Fruit fly (Drosophila melanogaster) whole organism, embryonic: ENCODE measurements around the gene Zip89B.
A peak's percentile ranks its signal among the peaks of the same experiment; 100 is the strongest.

Experiments
- Atf3 ChIP-seq: fragments of 200-800 bp; sonication (Bioruptor generic); optimal IDR thresholded peaks from 3 replicates; lab custom pipeline; 2016; ENCODE audit warnings: missing biosample characterization, missing genetic modification characterization
- CG10462 ChIP-seq: fragments of 200-800 bp; sonication (Bioruptor generic); optimal IDR thresholded peaks from 2 replicates; lab custom pipeline; 2016; ENCODE audit warnings: missing biosample characterization, missing genetic modification characterization
- CG10654 ChIP-seq: fragments of 200-800 bp; sonication (Bioruptor generic); optimal IDR thresholded peaks from 2 replicates; lab custom pipeline; 2016; ENCODE audit warnings: missing biosample characterization, missing genetic modification characterization
- CG11093 ChIP-seq: fragments of 200-800 bp; sonication (Bioruptor generic); IDR thresholded peaks from 3 replicates; pipeline ENCODE4 v1.3.6; 2022; ENCODE audit warnings: missing biosample characterization, missing genetic modification characterization
- CG15479 ChIP-seq: fragments of 200-800 bp; sonication (Bioruptor generic); optimal IDR thresholded peaks from 3 replicates; lab custom pipeline; 2019; ENCODE audit warnings: missing biosample characterization, mild to moderate bottlenecking, missing genetic modification characterization, moderate library complexity
- CG16863 ChIP-seq: fragments of 200-800 bp; sonication (Bioruptor generic); optimal IDR thresholded peaks from 3 replicates; lab custom pipeline; 2016; ENCODE audit warnings: missing biosample characterization, missing genetic modification characterization
- CG1792 ChIP-seq: fragments of 200-800 bp; sonication (Bioruptor generic); optimal IDR thresholded peaks from 2 replicates; lab custom pipeline; 2016; ENCODE audit warnings: missing biosample characterization, missing genetic modification characterization
- CG2120 ChIP-seq: fragments of 200-800 bp; sonication (Bioruptor generic); optimal IDR thresholded peaks from 3 replicates; lab custom pipeline; 2016; ENCODE audit warnings: missing biosample characterization, missing genetic modification characterization
- CG30403 ChIP-seq: fragments of 200-800 bp; sonication (Bioruptor generic); optimal IDR thresholded peaks from 3 replicates; lab custom pipeline; 2016; ENCODE audit warnings: missing biosample characterization, missing genetic modification characterization
- CG30431 ChIP-seq: fragments of 200-800 bp; sonication (Bioruptor generic); optimal IDR thresholded peaks from 2 replicates; lab custom pipeline; 2017; ENCODE audit warnings: missing biosample characterization, missing genetic modification characterization
- CG3726 ChIP-seq: fragments of 200-800 bp; sonication (Bioruptor generic); IDR thresholded peaks from 3 replicates; pipeline ENCODE4, ENCODE4 v1.3.6; 2022; ENCODE audit warnings: missing biosample characterization, missing genetic modification characterization
- CG3847 ChIP-seq: fragments of 200-800 bp; sonication (Bioruptor generic); IDR thresholded peaks from 2 replicates; pipeline ENCODE4 v1.3.6; 2022; ENCODE audit warnings: missing biosample characterization, missing genetic modification characterization
- CG6254 ChIP-seq: fragments of 200-800 bp; sonication (Bioruptor generic); optimal IDR thresholded peaks from 3 replicates; lab custom pipeline; 2017; ENCODE audit warnings: mild to moderate bottlenecking, missing biosample characterization, missing genetic modification reagents, missing genetic modification characterization
- CG6272 ChIP-seq: fragments of 200-800 bp; sonication (Bioruptor generic); IDR thresholded peaks from 2 replicates; pipeline ENCODE4 v1.3.6; 2022; ENCODE audit warnings: missing biosample characterization, missing genetic modification characterization
- CG7271 ChIP-seq: fragments of 200-800 bp; sonication (Bioruptor generic); optimal IDR thresholded peaks from 2 replicates; lab custom pipeline; 2018; ENCODE audit warnings: missing biosample characterization, mild to moderate bottlenecking, missing genetic modification characterization, moderate library complexity
- CG7745 ChIP-seq: fragments of 200-800 bp; sonication (Bioruptor generic); optimal IDR thresholded peaks from 2 replicates; lab custom pipeline; 2018; ENCODE audit warnings: missing biosample characterization, mild to moderate bottlenecking, missing genetic modification characterization, moderate library complexity
- CG8290 ChIP-seq, 3 experiments: fragments of 200-800 bp; sonication (Bioruptor generic); optimal IDR thresholded peaks; 2 replicates each; lab custom pipeline; 2016 to 2019; ENCODE audit warnings: missing biosample characterization in 3 of 3, missing genetic modification characterization in 3 of 3, mild to moderate bottlenecking in 2 of 3, moderate library complexity in 1 of 3
- CG8478 ChIP-seq: fragments of >200 bp; optimal IDR thresholded peaks from 2 replicates; lab custom pipeline; 2018
- CG8765 ChIP-seq: fragments of 200-800 bp; sonication (Bioruptor generic); IDR thresholded peaks from 2 replicates; pipeline ENCODE4 v1.3.6; 2022; ENCODE audit warnings: missing biosample characterization, missing genetic modification characterization
- CHES-1-like ChIP-seq: fragments of 200-800 bp; sonication (Bioruptor generic); optimal IDR thresholded peaks from 2 replicates; lab custom pipeline; 2016; ENCODE audit warnings: missing biosample characterization, missing genetic modification characterization
- E2f1 ChIP-seq: fragments of 200-800 bp; sonication (Bioruptor generic); IDR thresholded peaks from 2 replicates; pipeline ENCODE4 v1.3.6; 2022; ENCODE audit warnings: missing biosample characterization, missing genetic modification characterization
- HmgD ChIP-seq: fragments of 200-800 bp; sonication (Bioruptor generic); optimal IDR thresholded peaks from 3 replicates; lab custom pipeline; 2016; ENCODE audit warnings: missing biosample characterization, missing genetic modification characterization
- Hr51 ChIP-seq, 2 experiments: fragments of 200-800 bp; sonication (Bioruptor generic); optimal IDR thresholded peaks; 2 replicates in 1 of 2; 3 replicates in 1 of 2; lab custom pipeline; 2016 to 2018; ENCODE audit warnings: missing biosample characterization in 2 of 2, missing genetic modification characterization in 2 of 2, mild to moderate bottlenecking in 1 of 2, moderate library complexity in 1 of 2
- Lhr ChIP-seq: fragments of 200-800 bp; sonication (Bioruptor generic); optimal IDR thresholded peaks from 3 replicates; lab custom pipeline; 2017; ENCODE audit warnings: mild to moderate bottlenecking, missing biosample characterization, missing genetic modification reagents, missing genetic modification characterization
- Myb ChIP-seq: fragments of 200-800 bp; sonication (Bioruptor generic); optimal IDR thresholded peaks from 2 replicates; lab custom pipeline; 2016; ENCODE audit warnings: missing biosample characterization, missing genetic modification characterization
- Rx ChIP-seq: fragments of 200-800 bp; sonication (Bioruptor generic); IDR thresholded peaks from 2 replicates; pipeline ENCODE4 v1.3.6; 2022; ENCODE audit warnings: missing biosample characterization, missing genetic modification characterization
- TFAM ChIP-seq: fragments of 200-800 bp; sonication (Bioruptor generic); optimal IDR thresholded peaks from 2 replicates; lab custom pipeline; 2017; ENCODE audit warnings: missing biosample characterization, missing genetic modification characterization, inconsistent platforms
- Xbp1 ChIP-seq: fragments of 200-800 bp; sonication (Bioruptor generic); optimal IDR thresholded peaks from 3 replicates; lab custom pipeline; 2016; ENCODE audit warnings: missing biosample characterization, mild to moderate bottlenecking, missing genetic modification characterization
- bsh ChIP-seq, 2 experiments: fragments of 200-800 bp; sonication (Bioruptor generic); optimal IDR thresholded peaks; 2 replicates each; lab custom pipeline; 2017 to 2018; ENCODE audit warnings: mild to moderate bottlenecking in 2 of 2, missing biosample characterization in 2 of 2, missing genetic modification characterization in 2 of 2, moderate library complexity in 1 of 2
- cas ChIP-seq: fragments of 200-800 bp; sonication (Bioruptor generic); IDR thresholded peaks from 2 replicates; pipeline ENCODE4 v1.3.6; 2022; ENCODE audit warnings: missing biosample characterization, missing genetic modification characterization
- chm ChIP-seq: fragments of 200-800 bp; sonication (Bioruptor generic); IDR thresholded peaks from 2 replicates; pipeline ENCODE4 v1.3.6; 2022; ENCODE audit warnings: missing biosample characterization, missing genetic modification characterization
- corto ChIP-seq: fragments of 200-800 bp; sonication (Bioruptor generic); optimal IDR thresholded peaks from 2 replicates; lab custom pipeline; 2016; ENCODE audit warnings: missing biosample characterization, mild to moderate bottlenecking, missing genetic modification characterization, moderate library complexity
- dmrt11E ChIP-seq: fragments of 200-800 bp; sonication (Bioruptor generic); optimal IDR thresholded peaks from 3 replicates; lab custom pipeline; 2018; ENCODE audit warnings: missing biosample characterization, mild to moderate bottlenecking, missing genetic modification characterization, moderate library complexity
- dmrt99B ChIP-seq: fragments of 200-800 bp; sonication (Bioruptor generic); optimal IDR thresholded peaks from 2 replicates; lab custom pipeline; 2018; ENCODE audit warnings: missing biosample characterization, mild to moderate bottlenecking, missing genetic modification characterization, moderate library complexity
- grau ChIP-seq: fragments of 200-800 bp; optimal IDR thresholded peaks from 3 replicates; lab custom pipeline; 2019; ENCODE audit warnings: missing biosample characterization, mild to moderate bottlenecking, missing genetic modification characterization, moderate library complexity
- gsb ChIP-seq: fragments of 200-800 bp; sonication (Bioruptor generic); IDR thresholded peaks from 2 replicates; pipeline ENCODE4 v1.3.6; 2022; ENCODE audit warnings: missing biosample characterization, missing genetic modification characterization
- jing ChIP-seq: fragments of 200-800 bp; sonication (Bioruptor generic); optimal IDR thresholded peaks from 2 replicates; lab custom pipeline; 2018; ENCODE audit warnings: missing biosample characterization, mild to moderate bottlenecking, missing genetic modification characterization
- jumu ChIP-seq: fragments of 200-800 bp; sonication (Bioruptor generic); optimal IDR thresholded peaks from 3 replicates; lab custom pipeline; 2016; ENCODE audit warnings: missing biosample characterization, missing genetic modification characterization
- lab ChIP-seq: fragments of 200-800 bp; sonication (Bioruptor generic); optimal IDR thresholded peaks from 3 replicates; lab custom pipeline; 2017; ENCODE audit warnings: missing biosample characterization, missing genetic modification characterization, mild to moderate bottlenecking, moderate library complexity, missing genetic modification reagents
- lmd ChIP-seq: fragments of 200-800 bp; sonication (Bioruptor generic); IDR thresholded peaks from 2 replicates; pipeline ENCODE4 v1.3.6; 2022; ENCODE audit warnings: missing biosample characterization, missing genetic modification characterization
- lola ChIP-seq, 3 experiments: fragments of >200 bp in 2 of 3; fragments of 200-800 bp in 1 of 3; sonication (Bioruptor generic) in 1 of 3; optimal IDR thresholded peaks; 2 replicates each; lab custom pipeline; 2017 to 2019; ENCODE audit warnings: missing biosample characterization in 3 of 3, missing genetic modification characterization in 3 of 3, mild to moderate bottlenecking in 1 of 3, moderate library complexity in 1 of 3
- otp ChIP-seq: fragments of 200-800 bp; sonication (Bioruptor generic); IDR thresholded peaks from 3 replicates; pipeline ENCODE4, ENCODE4 v1.3.6; 2022; ENCODE audit warnings: missing biosample characterization, missing genetic modification characterization
- peb ChIP-seq: fragments of 200-800 bp; sonication (Bioruptor generic); IDR thresholded peaks from 2 replicates; pipeline ENCODE4 v1.3.6; 2022; ENCODE audit warnings: missing biosample characterization, missing genetic modification characterization
- prd ChIP-seq, 3 experiments: fragments of >200 bp in 2 of 3; fragments of 200-800 bp in 1 of 3; sonication (Bioruptor generic) in 1 of 3; optimal IDR thresholded peaks in 2 of 3; IDR thresholded peaks in 1 of 3; 2 replicates in 2 of 3; 3 replicates in 1 of 3; pipeline versions ENCODE4 v1.3.6 to Lab custom; 2017 to 2022; ENCODE audit warnings: missing biosample characterization in 1 of 3, missing genetic modification characterization in 1 of 3
- sob ChIP-seq: fragments of 200-800 bp; sonication (Bioruptor generic); IDR thresholded peaks from 2 replicates; pipeline ENCODE4 v1.3.6; 2022; ENCODE audit warnings: missing biosample characterization, missing genetic modification characterization
- tgo ChIP-seq: fragments of 200-800 bp; sonication (Bioruptor generic); IDR thresholded peaks from 3 replicates; pipeline ENCODE4 v1.3.6; 2022; ENCODE audit warnings: missing biosample characterization, missing genetic modification characterization
- tio ChIP-seq: fragments of 200-800 bp; sonication (Bioruptor generic); optimal IDR thresholded peaks from 2 replicates; lab custom pipeline; 2017; ENCODE audit warnings: missing biosample characterization, missing genetic modification characterization, inconsistent platforms
- tup ChIP-seq: fragments of 200-800 bp; sonication (Bioruptor generic); optimal IDR thresholded peaks from 2 replicates; lab custom pipeline; 2016; ENCODE audit warnings: missing biosample characterization, mild to moderate bottlenecking, missing genetic modification characterization, moderate library complexity
- zf30C ChIP-seq: fragments of 200-800 bp; sonication (Bioruptor generic); optimal IDR thresholded peaks from 3 replicates; lab custom pipeline; 2018; ENCODE audit warnings: missing biosample characterization, mild to moderate bottlenecking, missing genetic modification characterization

The Zip89B gene

dm6 chr3R:16337053-16337385, 31.5 kb downstream of the Zip89B start (continued):
- TF ChIP-seq CHES-1-like (GFP tag; lab: Kevin White, UChicago) (peak; percentile 26), corto (GFP tag; lab: Kevin White, UChicago) (no peak), gsb (GFP tag; lab: Robert Waterston, UW) (no peak), jing (peak; percentile 24), tgo (GFP tag; lab: Robert Waterston, UW) (peak; percentile 16; the same call in 1 of the 3 replicates), dmrt11E (tag; lab: Kevin White, UChicago) (peak; percentile 93), CG3847 (GFP tag; lab: Robert Waterston, UW) (0 out of 2 replicates have a peak, but pooled peaks have one; percentile 6), Lhr (no peak), tio (GFP tag; lab: Kevin White, UChicago) (peak; percentile 39), jumu (GFP tag; lab: Kevin White, UChicago) (peak; percentile 67), dmrt99B (tag; lab: Kevin White, UChicago) (peak; percentile 37), Atf3 (peak; percentile 35), CG6254 (peak; percentile 72), cas (0 out of 2 replicates have a peak, but pooled peaks have one; percentile 6), otp (GFP tag; lab: Robert Waterston, UW) (peak; percentile 71; the same call in 2 of the 3 replicates), HmgD (GFP tag; lab: Kevin White, UChicago) (peak; percentile 20), TFAM (GFP tag; lab: Kevin White, UChicago) (peak; percentile 4), E2f1 (peak; percentile 51), CG8290 (GFP tag; optimal IDR thresholded peaks at IDR 0.05; lab: Kevin White, UChicago) (peak; percentile 68), CG8290 (tag; optimal IDR thresholded peaks at IDR 0.05; lab: Kevin White, UChicago) (no peak), grau (tag; lab: Kevin White, UChicago) (peak; percentile 43), CG10654 (GFP tag; lab: Kevin White, UChicago) (peak; percentile 13), Xbp1 (GFP tag; lab: Kevin White, UChicago) (peak; percentile 40), Rx (GFP tag; lab: Robert Waterston, UW) (peak; percentile 46; the same call in 1 of the 2 replicates), prd (optimal IDR thresholded peaks at IDR 0.05; lab: Kevin White, UChicago) (no peak), prd (GFP tag; IDR thresholded peaks at IDR 0.05; lab: Robert Waterston, UW) (peak; percentile 90), CG6272 (GFP tag; lab: Robert Waterston, UW) (0 out of 2 replicates have a peak, but pooled peaks have one; percentile 27), CG10462 (GFP tag; lab: Kevin White, UChicago) (peak; percentile 36), CG15479 (GFP tag; lab: Kevin White, UChicago) (peak; percentile 88), CG16863 (GFP tag; lab: Kevin White, UChicago) (peak; percentile 45), chm (GFP tag; lab: Robert Waterston, UW) (peak; percentile 59; the same call in 1 of the 2 replicates), bsh (GFP tag; optimal IDR thresholded peaks at IDR 0.05; lab: Kevin White, UChicago) (peak; percentile 56 to 74), CG7271 (tag; lab: Kevin White, UChicago) (peak; percentile 38), CG8765 (peak; percentile 79), lmd (GFP tag; lab: Robert Waterston, UW) (peak; percentile 60), Myb (GFP tag; lab: Kevin White, UChicago) (peak; percentile 11), CG8478 (lab: Kevin White, UChicago) (no peak), CG2120 (no peak), tup (GFP tag; lab: Kevin White, UChicago) (peak; percentile 16), sob (GFP tag; lab: Robert Waterston, UW) (0 out of 2 replicates have a peak, but pooled peaks have one; percentile 30), CG1792 (GFP tag; lab: Kevin White, UChicago) (no peak), CG3726 (GFP tag; lab: Robert Waterston, UW) (peak; percentile 65; the same call in 1 of the 3 replicates), CG11093 (GFP tag; lab: Robert Waterston, UW) (peak; percentile 52; the same call in 2 of the 3 replicates), peb (0 out of 2 replicates have a peak, but pooled peaks have one; percentile 20), CG30403 (peak; percentile 48), zf30C (GFP tag; lab: Kevin White, UChicago) (peak; percentile 98), lola (GFP tag; optimal IDR thresholded peaks at IDR 0.05; lab: Kevin White, UChicago) (peak in 1 of 3 experiments; percentile 81), CG7745 (peak; percentile 65), CG30431 (GFP tag; lab: Kevin White, UChicago) (peak; percentile 66), lab (peak; percentile 16), Hr51 (GFP tag; optimal IDR thresholded peaks at IDR 0.05; lab: Kevin White, UChicago) (peak; percentile 14 to 54)
